Worm (Caenorhabditis elegans) whole organism, early embryonic: Measurements from ENCODE around the gene str-185.

Experiments
- B0310.2 ChIP-seq: sonication (generic microtip); optimal IDR thresholded peaks from 2 replicates; lab custom pipeline; 2016; ENCODE audit warnings: mild to moderate bottlenecking, missing genetic modification characterization, missing compliant biosample characterization
- F13C5.2 ChIP-seq: sonication (generic microtip); optimal IDR thresholded peaks from 2 replicates; lab custom pipeline; 2017; ENCODE audit warnings: mild to moderate bottlenecking, missing genetic modification characterization, inconsistent platforms, missing compliant biosample characterization
- aly-1 ChIP-seq: sonication (generic microtip); optimal IDR thresholded peaks from 2 replicates; lab custom pipeline; 2016; ENCODE audit warnings: missing genetic modification characterization, missing compliant biosample characterization
- ama-1 ChIP-seq: fragments of 150-350 bp; optimal IDR thresholded peaks from 2 replicates; lab custom pipeline; 2014
- ceh-13 ChIP-seq: fragments of 200-800 bp; sonication (Bioruptor generic); optimal IDR thresholded peaks from 2 replicates; lab custom pipeline; 2018; ENCODE audit warnings: mild to moderate bottlenecking, missing genetic modification characterization, missing compliant biosample characterization
- ceh-36 ChIP-seq: sonication (generic microtip); optimal IDR thresholded peaks from 2 replicates; lab custom pipeline; 2016; ENCODE audit warnings: missing genetic modification characterization, inconsistent platforms, missing compliant biosample characterization
- ets-7 ChIP-seq: sonication (generic microtip); optimal IDR thresholded peaks from 2 replicates; lab custom pipeline; 2016; ENCODE audit warnings: missing genotype, missing genetic modification characterization, missing compliant biosample characterization
- flt-1 ChIP-seq: fragments of 200-800 bp; sonication (Bioruptor generic); IDR thresholded peaks from 2 replicates; pipeline ENCODE4 v1.3.6; 2022; ENCODE audit warnings: missing genetic modification characterization, missing compliant biosample characterization
- hmbx-1 ChIP-seq: sonication (generic microtip); optimal IDR thresholded peaks from 2 replicates; lab custom pipeline; 2016; ENCODE audit warnings: mild to moderate bottlenecking, missing genetic modification characterization, missing compliant biosample characterization
- hmg-4 ChIP-seq: fragments of 200-800 bp; sonication (Bioruptor generic); optimal IDR thresholded peaks from 2 replicates; lab custom pipeline; 2018; ENCODE audit warnings: mild to moderate bottlenecking, missing genetic modification characterization, missing compliant biosample characterization
- hnd-1 ChIP-seq: sonication (generic microtip); optimal IDR thresholded peaks from 2 replicates; lab custom pipeline; 2016; ENCODE audit warnings: missing genetic modification characterization, missing compliant biosample characterization
- pes-1 ChIP-seq: fragments of 200-800 bp; sonication (Bioruptor generic); IDR thresholded peaks from 2 replicates; pipeline ENCODE4 v1.3.6; 2022; ENCODE audit warnings: missing genetic modification reagents, missing genetic modification characterization, missing compliant biosample characterization
- scrt-1 ChIP-seq: fragments of 200-800 bp; sonication (Bioruptor generic); IDR thresholded peaks from 2 replicates; pipeline ENCODE4 v1.3.6; 2022; ENCODE audit warnings: missing genetic modification characterization, missing compliant biosample characterization
- sea-1 ChIP-seq: fragments of 200-800 bp; sonication (Bioruptor generic); conservative IDR thresholded peaks from 2 replicates; pipeline ENCODE4 v1.3.6; 2022; ENCODE audit warnings: missing genetic modification characterization, missing compliant biosample characterization
- tbx-11 ChIP-seq: fragments of 200-800 bp; sonication (Bioruptor generic); IDR thresholded peaks from 2 replicates; pipeline ENCODE4 v1.3.6; 2022; ENCODE audit warnings: missing genetic modification characterization, missing compliant biosample characterization
- tbx-37 ChIP-seq: fragments of 200-800 bp; sonication (Bioruptor generic); conservative IDR thresholded peaks from 2 replicates; pipeline ENCODE4 v1.3.6; 2022; ENCODE audit warnings: missing genetic modification reagents, missing genetic modification characterization, missing compliant biosample characterization
- tra-4 ChIP-seq: sonication (generic microtip); optimal IDR thresholded peaks from 2 replicates; lab custom pipeline; 2017; ENCODE audit warnings: missing genetic modification characterization, missing compliant biosample characterization

The str-185 gene

ce11 chrIV:4393488-4393887 lies 36.3 kb downstream of the str-185 start:
- no peak for TF ChIP-seq ets-7 (tag; lab: Kevin White, UChicago)
- TF ChIP-seq aly-1 (tag; lab: Kevin White, UChicago), result no peak
- TF ChIP-seq hmg-4 (GFP tag; lab: Kevin White, UChicago), result no peak
- TF ChIP-seq sea-1 (GFP tag; lab: Robert Waterston, UW), result no peak
- TF ChIP-seq pes-1 (GFP tag; lab: Robert Waterston, UW), result no peak
- TF ChIP-seq ceh-36 (tag; lab: Kevin White, UChicago), result no peak
- no peak for TF ChIP-seq tbx-11 (GFP tag; lab: Robert Waterston, UW)
- TF ChIP-seq B0310.2 (tag; lab: Kevin White, UChicago), result no peak

ce11 chrIV:4390438-4390894 lies 39.3 kb downstream of the str-185 start, which contains the start of the genes rpl-7A and set-21:
Gene rpl-7A (minus strand): TSS chrIV:4390590.
Gene set-21 (plus strand): TSS chrIV:4390844.
- 0 out of 2 replicates have a peak, but pooled peaks have one; percentile 28 for TF ChIP-seq scrt-1 (GFP tag; lab: Robert Waterston, UW)
- peak; percentile 52 for TF ChIP-seq flt-1
- TF ChIP-seq hnd-1 (tag; lab: Kevin White, UChicago), result no peak
- peak; percentile 57 for TF ChIP-seq hmg-4 (GFP tag; lab: Kevin White, UChicago)
- TF ChIP-seq sea-1 (GFP tag; lab: Robert Waterston, UW), result peak; percentile 74; the same call in 1 of the 2 replicates
- TF ChIP-seq B0310.2 (tag; lab: Kevin White, UChicago), result peak; percentile 18
- TF ChIP-seq F13C5.2 (tag; lab: Kevin White, UChicago), result peak; percentile 86
- peak; percentile 51 for TF ChIP-seq tbx-37 (GFP tag; lab: Robert Waterston, UW)
- peak; percentile 74 for TF ChIP-seq pes-1 (GFP tag; lab: Robert Waterston, UW)
- TF ChIP-seq ceh-36 (tag; lab: Kevin White, UChicago), result no peak

ce11 chrIV:4389427-4389826 lies 40.4 kb downstream of the str-185 start:
- TF ChIP-seq sea-1 (GFP tag; lab: Robert Waterston, UW), result 0 out of 2 replicates have a peak, but pooled peaks have one; percentile 9

- TF ChIP-seq ama-1 (lab: Kevin White, UChicago), result peak; percentile 2
Measured at ce11 chrIV:4388854-4389253, 40.9 kb downstream of the str-185 start.

ce11 chrIV:4386351-4386750 lies 43.5 kb downstream of the str-185 start, which contains the start of gene tald-1:
Gene tald-1 (plus strand): TSS chrIV:4386651.
- TF ChIP-seq ets-7 (tag; lab: Kevin White, UChicago) (no peak), aly-1 (tag; lab: Kevin White, UChicago) (no peak), scrt-1 (GFP tag; lab: Robert Waterston, UW) (no peak), tra-4 (tag; lab: Kevin White, UChicago) (no peak), hmbx-1 (tag; lab: Kevin White, UChicago) (no peak), F13C5.2 (tag; lab: Kevin White, UChicago) (no peak), tbx-11 (GFP tag; lab: Robert Waterston, UW) (no peak), flt-1 (no peak), ama-1 (lab: Kevin White, UChicago) (no peak), ceh-36 (tag; lab: Kevin White, UChicago) (no peak), ceh-13 (GFP tag; lab: Kevin White, UChicago) (no peak), hmg-4 (GFP tag; lab: Kevin White, UChicago) (no peak), sea-1 (GFP tag; lab: Robert Waterston, UW) (no peak), hnd-1 (tag; lab: Kevin White, UChicago) (no peak), B0310.2 (tag; lab: Kevin White, UChicago) (no peak)
